Worm (Caenorhabditis elegans) whole organism, young adult: Measurements from ENCODE around the gene C16C8.9.

Experiments used
- C06A6.2 ChIP-seq: fragments of 200-800 bp; sonication (Bioruptor generic); conservative IDR thresholded peaks from 2 replicates; pipeline ENCODE4 v1.3.6; 2022; ENCODE audit warnings: missing genetic modification characterization, missing compliant biosample characterization
- F10E7.11 ChIP-seq: sonication (generic microtip); optimal IDR thresholded peaks from 2 replicates; lab custom pipeline; 2017; ENCODE audit warnings: mild to moderate bottlenecking, missing genetic modification characterization, moderate library complexity, missing compliant biosample characterization
- F52B5.7 ChIP-seq: sonication (generic microtip); optimal IDR thresholded peaks from 2 replicates; lab custom pipeline; 2016; ENCODE audit warnings: mild to moderate bottlenecking, missing genetic modification characterization, missing compliant biosample characterization
- F55B11.4 ChIP-seq: sonication (generic microtip); optimal IDR thresholded peaks from 2 replicates; lab custom pipeline; 2016; ENCODE audit warnings: missing compliant biosample characterization, missing genetic modification characterization, borderline replicate concordance; ENCODE audit not compliant: insufficient read depth
- Y53F4B.3 ChIP-seq: fragments of 200-800 bp; sonication (Bioruptor generic); IDR thresholded peaks from 2 replicates; pipeline ENCODE4 v1.3.6; 2022; ENCODE audit warnings: missing genetic modification reagents, missing genetic modification characterization, missing compliant biosample characterization
- Y53G8AR.9 ChIP-seq: fragments of 200-800 bp; sonication (Bioruptor generic); conservative IDR thresholded peaks from 2 replicates; pipeline ENCODE4 v1.3.6; 2022; ENCODE audit warnings: missing genetic modification reagents, missing genetic modification characterization, missing compliant biosample characterization
- Y56A3A.18 ChIP-seq: fragments of 200-800 bp; sonication (Bioruptor generic); IDR thresholded peaks from 2 replicates; pipeline ENCODE4 v1.3.6; 2022; ENCODE audit warnings: missing genetic modification reagents, missing genetic modification characterization, missing compliant biosample characterization
- akir-1 ChIP-seq: fragments of 200-800 bp; sonication (Bioruptor generic); optimal IDR thresholded peaks from 2 replicates; lab custom pipeline; 2018; ENCODE audit warnings: mild to moderate bottlenecking, missing genetic modification characterization, moderate library complexity, missing compliant biosample characterization
- athp-1 ChIP-seq: sonication (generic microtip); optimal IDR thresholded peaks from 2 replicates; lab custom pipeline; 2017; ENCODE audit warnings: mild to moderate bottlenecking, missing genetic modification characterization, missing compliant biosample characterization
- attf-3 ChIP-seq: fragments of 200-800 bp; sonication (Bioruptor generic); conservative IDR thresholded peaks from 2 replicates; pipeline ENCODE4 v1.3.6; 2022; ENCODE audit warnings: missing genetic modification reagents, missing genetic modification characterization, missing compliant biosample characterization
- attf-5 ChIP-seq: fragments of 200-800 bp; sonication (Bioruptor generic); optimal IDR thresholded peaks from 2 replicates; lab custom pipeline; 2018; ENCODE audit warnings: mild to moderate bottlenecking, missing genetic modification characterization, missing compliant biosample characterization
- bed-1 ChIP-seq: fragments of 200-800 bp; sonication (Bioruptor generic); IDR thresholded peaks from 2 replicates; pipeline ENCODE4 v1.3.6; 2022; ENCODE audit warnings: missing genetic modification reagents, missing genetic modification characterization, missing compliant biosample characterization
- cebp-1 ChIP-seq, 2 experiments: fragments of 200-800 bp in 1 of 2; sonication (Bioruptor generic) in 1 of 2; sonication (generic microtip) in 1 of 2; IDR thresholded peaks in 1 of 2; optimal IDR thresholded peaks in 1 of 2; 2 replicates each; pipeline versions ENCODE4 v1.3.6 to Lab custom; 2017 to 2022; ENCODE audit warnings: missing compliant biosample characterization in 2 of 2, missing genetic modification characterization in 2 of 2, mild to moderate bottlenecking in 1 of 2, missing genetic modification reagents in 1 of 2, moderate library complexity in 1 of 2
- cebp-2 ChIP-seq: fragments of 200-800 bp; sonication (Bioruptor generic); IDR thresholded peaks from 2 replicates; pipeline ENCODE4 v1.3.6; 2022; ENCODE audit warnings: missing genetic modification characterization, missing compliant biosample characterization
- ceh-27 ChIP-seq: fragments of 200-800 bp; sonication (Bioruptor generic); optimal IDR thresholded peaks from 2 replicates; lab custom pipeline; 2018; ENCODE audit warnings: mild to moderate bottlenecking, missing genetic modification characterization, moderate library complexity, missing compliant biosample characterization
- ceh-79 ChIP-seq: sonication (generic microtip); optimal IDR thresholded peaks from 2 replicates; lab custom pipeline; 2017; ENCODE audit warnings: mild to moderate bottlenecking, missing genetic modification characterization, missing compliant biosample characterization
- ceh-91 ChIP-seq: fragments of 200-800 bp; sonication (Bioruptor generic); IDR thresholded peaks from 2 replicates; pipeline ENCODE4 v1.3.6; 2022; ENCODE audit warnings: missing genetic modification reagents, missing genetic modification characterization, missing compliant biosample characterization
- dpff-1 ChIP-seq: sonication (generic microtip); optimal IDR thresholded peaks from 2 replicates; lab custom pipeline; 2017; ENCODE audit warnings: mild to moderate bottlenecking, missing genetic modification characterization, missing compliant biosample characterization
- efl-1 ChIP-seq: fragments of 150-350 bp; optimal IDR thresholded peaks from 2 replicates; lab custom pipeline; 2014; ENCODE audit warnings: missing biosample characterization, missing genetic modification reagents, missing genetic modification characterization
- egrh-3 ChIP-seq: fragments of 200-800 bp; sonication (Bioruptor generic); IDR thresholded peaks from 2 replicates; pipeline ENCODE4 v1.3.6; 2022; ENCODE audit warnings: missing genetic modification reagents, missing genetic modification characterization, missing compliant biosample characterization
- him-1 ChIP-seq: sonication (generic microtip); optimal IDR thresholded peaks from 2 replicates; lab custom pipeline; 2016; ENCODE audit warnings: missing genotype, missing genetic modification reagents, missing genetic modification characterization, missing compliant biosample characterization
- hlh-12 ChIP-seq: sonication (generic microtip); optimal IDR thresholded peaks from 2 replicates; lab custom pipeline; 2016; ENCODE audit warnings: missing genetic modification characterization, missing compliant biosample characterization
- hrde-1 ChIP-seq: sonication (generic microtip); optimal IDR thresholded peaks from 2 replicates; lab custom pipeline; 2016; ENCODE audit warnings: missing genetic modification characterization, mild to moderate bottlenecking, missing compliant biosample characterization, moderate library complexity, missing genotype, missing genetic modification reagents, borderline replicate concordance
- lin-26 ChIP-seq: fragments of 200-800 bp; sonication (Bioruptor generic); IDR thresholded peaks from 2 replicates; pipeline ENCODE4 v1.3.6; 2022; ENCODE audit warnings: missing genetic modification reagents, missing genetic modification characterization, missing compliant biosample characterization
- lin-35 ChIP-seq, 3 experiments: fragments of 150-350 bp in 2 of 3; sonication (generic microtip) in 1 of 3; optimal IDR thresholded peaks; 2 replicates each; lab custom pipeline; 2014 to 2018; ENCODE audit warnings: missing biosample characterization in 3 of 3, missing genetic modification characterization in 3 of 3, missing genetic modification reagents in 3 of 3
- lin-54 ChIP-seq: fragments of 200-800 bp; sonication (Bioruptor generic); optimal IDR thresholded peaks from 2 replicates; lab custom pipeline; 2018; ENCODE audit warnings: mild to moderate bottlenecking, missing genetic modification characterization, missing compliant biosample characterization
- lsl-1 ChIP-seq: fragments of 200-800 bp; sonication (Bioruptor generic); optimal IDR thresholded peaks from 2 replicates; lab custom pipeline; 2018; ENCODE audit warnings: mild to moderate bottlenecking, missing genetic modification characterization, moderate library complexity, missing compliant biosample characterization
- lsy-27 ChIP-seq: sonication (generic microtip); optimal IDR thresholded peaks from 2 replicates; lab custom pipeline; 2017; ENCODE audit warnings: missing genetic modification characterization, mild to moderate bottlenecking, missing compliant biosample characterization, antibody characterized with exemption, missing genotype, borderline replicate concordance; ENCODE audit not compliant: insufficient read depth
- madf-10 ChIP-seq: sonication (generic microtip); optimal IDR thresholded peaks from 2 replicates; lab custom pipeline; 2016; ENCODE audit warnings: mild to moderate bottlenecking, missing genetic modification characterization, missing compliant biosample characterization
- madf-3 ChIP-seq: fragments of 200-800 bp; sonication (Bioruptor generic); IDR thresholded peaks from 2 replicates; pipeline ENCODE4 v1.3.6; 2022; ENCODE audit warnings: missing genetic modification reagents, missing genetic modification characterization, missing compliant biosample characterization
- madf-8 ChIP-seq: fragments of 200-800 bp; sonication (Bioruptor generic); conservative IDR thresholded peaks from 2 replicates; pipeline ENCODE4 v1.3.6; 2022; ENCODE audit warnings: missing genetic modification reagents, missing genetic modification characterization, missing compliant biosample characterization
- mxl-1 ChIP-seq: sonication (generic microtip); optimal IDR thresholded peaks from 2 replicates; lab custom pipeline; 2016; ENCODE audit warnings: missing genetic modification characterization, missing compliant biosample characterization
- nhr-179 ChIP-seq: sonication (generic microtip); optimal IDR thresholded peaks from 2 replicates; lab custom pipeline; 2016; ENCODE audit warnings: mild to moderate bottlenecking, missing genetic modification characterization, missing compliant biosample characterization
- repo-1 ChIP-seq: sonication (generic microtip); optimal IDR thresholded peaks from 2 replicates; lab custom pipeline; 2017; ENCODE audit warnings: mild to moderate bottlenecking, missing genetic modification characterization, missing compliant biosample characterization
- rpc-1 ChIP-seq, 2 experiments: fragments of 150-350 bp in 1 of 2; sonication (generic microtip) in 1 of 2; optimal IDR thresholded peaks; 2 replicates each; lab custom pipeline; 2014 to 2018; ENCODE audit warnings: missing biosample characterization in 1 of 2, missing genetic modification characterization in 1 of 2, missing genetic modification reagents in 1 of 2, missing genotype in 1 of 2
- sdz-38 ChIP-seq: sonication (generic microtip); optimal IDR thresholded peaks from 2 replicates; lab custom pipeline; 2016; ENCODE audit warnings: missing genotype, missing genetic modification characterization, missing compliant biosample characterization
- snpc-1.1 ChIP-seq: sonication (generic microtip); optimal IDR thresholded peaks from 2 replicates; lab custom pipeline; 2017; ENCODE audit warnings: missing genetic modification characterization, mild to moderate bottlenecking, missing compliant biosample characterization, antibody characterized with exemption, moderate library complexity, missing genotype, missing genetic modification reagents; ENCODE audit not compliant: insufficient read depth
- snpc-4 ChIP-seq, 5 experiments: fragments of 150-350 bp in 1 of 5; sonication (generic microtip) in 4 of 5; optimal IDR thresholded peaks; 2 replicates each; lab custom pipeline; 2014 to 2018; ENCODE audit warnings: missing genetic modification characterization in 5 of 5, missing biosample characterization in 3 of 5, antibody characterized with exemption in 2 of 5, mild to moderate bottlenecking in 2 of 5, missing compliant biosample characterization in 2 of 5, missing genotype in 2 of 5, moderate library complexity in 2 of 5, missing genetic modification reagents in 1 of 5
- tbp1 ChIP-seq: fragments of 200-800 bp; sonication (Bioruptor generic); optimal IDR thresholded peaks from 2 replicates; lab custom pipeline; 2018; ENCODE audit warnings: mild to moderate bottlenecking, missing genetic modification characterization, missing compliant biosample characterization
- xnd-1 ChIP-seq: sonication (generic microtip); optimal IDR thresholded peaks from 2 replicates; lab custom pipeline; 2016; ENCODE audit warnings: missing genotype, missing genetic modification reagents, missing genetic modification characterization, missing compliant biosample characterization
- ztf-25 ChIP-seq: fragments of 200-800 bp; sonication (Bioruptor generic); IDR thresholded peaks from 2 replicates; pipeline ENCODE4 v1.3.6; 2022; ENCODE audit warnings: missing genetic modification reagents, missing genetic modification characterization, missing compliant biosample characterization

Gene C16C8.9

DNA sequence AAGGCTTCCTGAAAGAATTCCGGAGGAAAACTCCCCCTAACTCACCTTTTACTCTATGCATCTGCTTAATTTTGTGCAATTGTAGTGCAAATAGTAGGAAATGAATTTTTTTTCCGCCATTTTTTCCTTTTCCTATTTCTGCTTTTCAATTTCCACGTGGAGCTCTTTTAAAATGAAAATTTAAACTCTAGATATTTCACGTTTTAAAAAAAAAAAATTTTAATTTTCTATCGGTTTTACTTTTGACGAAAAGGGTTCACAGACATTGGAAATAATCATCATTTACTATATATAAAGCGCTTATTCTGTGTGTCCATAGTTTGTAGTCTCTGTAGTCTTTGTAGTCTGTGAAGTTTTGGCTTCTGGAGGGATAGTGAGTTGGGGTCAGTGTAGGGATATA is 18.6 kb upstream of the C16C8.9 start, which contains the start of gene Y49F6B.8:
Gene Y49F6B.8, minus strand, starts transcription at position 101 of the 400 bp plus-strand sequence.
- TF ChIP-seq attf-5 (GFP tag; lab: Kevin White, UChicago): no peak
- no peak for TF ChIP-seq akir-1 (GFP tag; lab: Kevin White, UChicago)
- no peak for TF ChIP-seq athp-1 (tag; lab: Kevin White, UChicago)
- no peak for TF ChIP-seq snpc-4 (GFP tag; optimal IDR thresholded peaks at IDR 0.05; lab: Kevin White, UChicago)
- TF ChIP-seq snpc-4 (tag; optimal IDR thresholded peaks at IDR 0.05; lab: Kevin White, UChicago): no peak
- TF ChIP-seq mxl-1 (tag; lab: Kevin White, UChicago): no peak
- no peak for TF ChIP-seq him-1 (tag; lab: Kevin White, UChicago)
- TF ChIP-seq tbp1 (GFP tag; lab: Kevin White, UChicago): no peak
- no peak for TF ChIP-seq ztf-25 (GFP tag; lab: Robert Waterston, UW)
- TF ChIP-seq lsl-1: no peak
- TF ChIP-seq Y53F4B.3 (GFP tag; lab: Robert Waterston, UW): no peak
- TF ChIP-seq hrde-1: no peak
- no peak for TF ChIP-seq ceh-91 (GFP tag; lab: Robert Waterston, UW)
- no peak for TF ChIP-seq lin-54 (GFP tag; lab: Kevin White, UChicago)
- TF ChIP-seq attf-3 (GFP tag; lab: Robert Waterston, UW): no peak
- no peak for TF ChIP-seq C06A6.2 (GFP tag; lab: Robert Waterston, UW)

DNA sequence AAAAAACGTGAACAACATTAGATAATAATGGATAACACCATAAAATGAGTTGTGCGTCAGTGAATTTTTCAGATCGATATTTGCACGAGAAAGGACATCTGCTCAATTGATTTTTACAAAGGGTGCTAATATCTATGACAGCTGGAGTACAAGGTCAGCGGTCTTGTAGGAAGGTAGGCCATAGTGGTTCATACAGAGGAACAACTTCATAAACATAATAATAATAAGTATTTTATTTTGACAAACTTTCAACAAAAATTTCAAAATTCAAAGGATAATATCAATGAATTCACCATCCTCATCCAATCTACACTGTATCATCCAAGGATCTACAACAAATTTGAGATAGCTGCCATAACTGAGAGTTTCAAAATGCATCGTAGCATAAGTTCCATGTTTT is 14.2 kb upstream of the C16C8.9 start, which contains the start of gene fbxb-104:
Gene fbxb-104, minus strand, starts transcription at position 101 of the 400 bp plus-strand sequence.
- no peak for TF ChIP-seq F52B5.7 (tag; lab: Kevin White, UChicago)
- TF ChIP-seq F55B11.4: no peak
- TF ChIP-seq lin-54 (GFP tag; lab: Kevin White, UChicago): no peak
- no peak for TF ChIP-seq lin-26 (GFP tag; lab: Robert Waterston, UW)
- TF ChIP-seq ceh-79: no peak
- TF ChIP-seq lsy-27 (tag; lab: Kevin White, UChicago): no peak
- TF ChIP-seq ceh-91 (GFP tag; lab: Robert Waterston, UW): no peak
- no peak for TF ChIP-seq tbp1 (GFP tag; lab: Kevin White, UChicago)
- TF ChIP-seq Y56A3A.18 (GFP tag; lab: Robert Waterston, UW): no peak
- no peak for TF ChIP-seq xnd-1 (tag; lab: Kevin White, UChicago)
- no peak for TF ChIP-seq F10E7.11 (tag; lab: Kevin White, UChicago)
- TF ChIP-seq madf-3 (GFP tag; lab: Robert Waterston, UW): no peak
- no peak for TF ChIP-seq madf-8 (GFP tag; lab: Robert Waterston, UW)
- no peak for TF ChIP-seq repo-1 (tag; lab: Kevin White, UChicago)
- TF ChIP-seq mxl-1 (tag; lab: Kevin White, UChicago): no peak

DNA sequence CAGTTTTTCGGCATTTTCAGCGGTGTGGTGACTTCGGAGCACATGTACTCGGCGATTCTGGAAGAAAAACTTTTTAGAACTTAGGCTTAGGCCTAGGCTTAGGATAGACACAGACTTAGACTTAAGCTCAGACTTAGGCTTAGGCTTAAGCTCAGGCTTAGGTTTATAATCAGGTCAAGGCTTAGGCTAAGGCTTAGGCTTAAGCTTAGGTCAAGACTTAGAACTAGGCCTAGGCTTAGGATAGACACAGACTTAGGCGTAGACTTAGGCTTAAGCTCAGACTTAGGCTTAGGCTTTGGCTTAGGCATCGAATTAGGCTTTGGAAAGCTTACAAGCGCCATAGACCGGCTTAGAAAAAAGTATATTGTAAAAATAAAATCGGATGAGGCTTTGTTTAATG is 13.5 kb upstream of the C16C8.9 start:
- TF ChIP-seq lin-35 (GFP tag; optimal IDR thresholded peaks at IDR 0.05; lab: Kevin White, UChicago) (no peak), ceh-27 (GFP tag; lab: Kevin White, UChicago) (no peak), athp-1 (tag; lab: Kevin White, UChicago) (no peak), bed-1 (GFP tag; lab: Robert Waterston, UW) (no peak), F10E7.11 (tag; lab: Kevin White, UChicago) (no peak), rpc-1 (optimal IDR thresholded peaks at IDR 0.05; lab: Kevin White, UChicago) (no peak), rpc-1 (tag; optimal IDR thresholded peaks at IDR 0.05; lab: Kevin White, UChicago) (no peak), madf-10 (tag; lab: Kevin White, UChicago) (no peak)

DNA sequence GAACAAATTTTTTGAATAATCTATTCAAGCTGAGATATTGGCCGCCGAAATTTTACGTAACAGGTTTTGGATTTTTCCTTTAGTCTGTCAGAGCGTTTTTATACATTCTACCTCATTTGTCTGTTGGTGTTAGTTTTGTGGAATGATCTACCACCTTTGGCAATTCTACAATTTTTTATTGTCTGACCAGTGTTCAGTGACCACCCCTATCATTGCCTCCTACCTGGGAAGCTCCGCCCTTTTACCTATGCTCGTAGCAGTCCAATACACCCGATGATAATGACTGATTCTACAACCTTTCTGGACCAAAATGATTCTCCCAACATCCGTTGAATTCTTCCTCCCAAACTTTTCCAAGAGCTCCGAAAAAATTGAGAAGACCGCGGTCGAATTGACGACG is 10.7 kb upstream of the C16C8.9 start, which contains the start of gene sdz-32:
Gene sdz-32, plus strand, starts transcription at position 301 of the 400 bp plus-strand sequence.
- TF ChIP-seq hlh-12 (tag; lab: Kevin White, UChicago) (no peak), akir-1 (GFP tag; lab: Kevin White, UChicago) (no peak), dpff-1 (tag; lab: Kevin White, UChicago) (no peak), egrh-3 (GFP tag; lab: Robert Waterston, UW) (no peak), cebp-2 (GFP tag; lab: Robert Waterston, UW) (no peak), him-1 (tag; lab: Kevin White, UChicago) (no peak), cebp-1 (GFP tag; IDR thresholded peaks at IDR 0.05; lab: Robert Waterston, UW) (no peak), cebp-1 (tag; optimal IDR thresholded peaks at IDR 0.05; lab: Kevin White, UChicago) (no peak), Y53G8AR.9 (GFP tag; lab: Robert Waterston, UW) (no peak), ceh-27 (GFP tag; lab: Kevin White, UChicago) (no peak), snpc-1.1 (tag; lab: Kevin White, UChicago) (no peak), madf-3 (GFP tag; lab: Robert Waterston, UW) (no peak), nhr-179 (no peak), sdz-38 (tag; lab: Kevin White, UChicago) (no peak), efl-1 (GFP tag; lab: Kevin White, UChicago) (no peak)
